Fruit fly (Drosophila melanogaster): ENCODE data around the gene CG7148.

Gene CG7148

dm6 chr3L:21824725-21825353 is 7.2 kb downstream of the CG7148 start, which contains the start of gene eIF2A (continued):
- peak; percentile 60 for TF ChIP-seq lilli (GFP tag; optimal IDR thresholded peaks at IDR 0.05)
- TF ChIP-seq Sox102F (GFP tag; optimal IDR thresholded peaks at IDR 0.05), result no peak
- peak; percentile 71 for TF ChIP-seq mam (GFP tag; optimal IDR thresholded peaks at IDR 0.05)
- TF ChIP-seq grau (tag; optimal IDR thresholded peaks at IDR 0.05), result peak; percentile 61
- TF ChIP-seq onecut (GFP tag; IDR thresholded peaks at IDR 0.05), result no peak; the same call in 1 of the 2 replicates
- TF ChIP-seq Opbp (GFP tag; IDR thresholded peaks at IDR 0.05; ENCODE audit: partially characterized antibody), result peak; percentile 88
- TF ChIP-seq CG16779 (GFP tag; IDR thresholded peaks at IDR 0.05), result peak; percentile 60; the same call in 1 of the 2 replicates
- TF ChIP-seq CG11696 (GFP tag; IDR thresholded peaks at IDR 0.05), result no peak
- TF ChIP-seq NfI (GFP tag; optimal IDR thresholded peaks at IDR 0.05), result peak; percentile 77
- peak; percentile 34 for TF ChIP-seq HHEX (GFP tag; optimal IDR thresholded peaks at IDR 0.05)
- TF ChIP-seq CG17802 (tag; optimal IDR thresholded peaks at IDR 0.05), result peak; percentile 17
- no peak for TF ChIP-seq hb (GFP tag; IDR thresholded peaks at IDR 0.05; ENCODE audit: partially characterized antibody)
- TF ChIP-seq tup (GFP tag; optimal IDR thresholded peaks at IDR 0.05), result peak; percentile 11
- 0 out of 2 replicates have a peak, but pooled peaks have one; percentile 29 for TF ChIP-seq stc (GFP tag; IDR thresholded peaks at IDR 0.05)
- TF ChIP-seq pfk (GFP tag; optimal IDR thresholded peaks at IDR 0.05), result peak; percentile 54
- peak; percentile 85 for TF ChIP-seq her (GFP tag; optimal IDR thresholded peaks at IDR 0.05)
- TF ChIP-seq CG11560 (tag; IDR thresholded peaks at IDR 0.05), result no peak
- peak; percentile 76 for TF ChIP-seq CG16813 (GFP tag; IDR thresholded peaks at IDR 0.05; ENCODE audit: partially characterized antibody)
- TF ChIP-seq sens-2 (GFP tag; IDR thresholded peaks at IDR 0.05), result no peak
- TF ChIP-seq CG7839 (tag; optimal IDR thresholded peaks at IDR 0.05), result peak; percentile 25
- TF ChIP-seq CG6272 (GFP tag; IDR thresholded peaks at IDR 0.05), result no peak
- TF ChIP-seq CG7745 (tag; optimal IDR thresholded peaks at IDR 0.05), result no peak
- no peak for TF ChIP-seq esg (GFP tag; conservative IDR thresholded peaks at IDR 0.05)
- peak; percentile 27 for TF ChIP-seq ewg (GFP tag; optimal IDR thresholded peaks at IDR 0.05)
- TF ChIP-seq Dfd (GFP tag; optimal IDR thresholded peaks at IDR 0.05), result no peak
- peak; percentile 38 for TF ChIP-seq CoRest (tag; optimal IDR thresholded peaks at IDR 0.05)
- TF ChIP-seq pita (GFP tag; optimal IDR thresholded peaks at IDR 0.05), result no peak
- TF ChIP-seq Elba2 (GFP tag; optimal IDR thresholded peaks at IDR 0.05), result no peak
- no peak for TF ChIP-seq Neu2 (GFP tag; optimal IDR thresholded peaks at IDR 0.05; ENCODE audit: borderline replicate concordance)
- peak; percentile 28 for TF ChIP-seq CG8478 (optimal IDR thresholded peaks at IDR 0.05)
- TF ChIP-seq wor (GFP tag; IDR thresholded peaks at IDR 0.05), result no peak
- peak; percentile 93 for TF ChIP-seq stwl (tag; optimal IDR thresholded peaks at IDR 0.05)
- TF ChIP-seq HmgD (GFP tag; optimal IDR thresholded peaks at IDR 0.05), result peak; percentile 92
- peak; percentile 59; the same call in 2 of the 3 replicates for TF ChIP-seq Doc3 (GFP tag; IDR thresholded peaks at IDR 0.05; ENCODE audit: partially characterized antibody)
- TF ChIP-seq hkb (optimal IDR thresholded peaks at IDR 0.05), result no peak
- TF ChIP-seq hkb (GFP tag; IDR thresholded peaks at IDR 0.05), result peak; percentile 60; the same call in 1 of the 2 replicates
- TF ChIP-seq da (GFP tag; optimal IDR thresholded peaks at IDR 0.05), result no peak
- peak; percentile 49 for TF ChIP-seq dmrt11E (tag; optimal IDR thresholded peaks at IDR 0.05)
- peak; percentile 90 for TF ChIP-seq ftz-f1 (GFP tag; optimal IDR thresholded peaks at IDR 0.05)
- no peak for TF ChIP-seq slou (GFP tag; optimal IDR thresholded peaks at IDR 0.05)
- no peak for TF ChIP-seq Awh (GFP tag; IDR thresholded peaks at IDR 0.05)
- no peak for TF ChIP-seq CG6683 (GFP tag; optimal IDR thresholded peaks at IDR 0.05)
- no peak for TF ChIP-seq CG12236 (GFP tag; optimal IDR thresholded peaks at IDR 0.05)
- peak; percentile 35 for TF ChIP-seq Atf-2 (GFP tag; optimal IDR thresholded peaks at IDR 0.05)
- peak; percentile 65 for TF ChIP-seq CG3163 (GFP tag; optimal IDR thresholded peaks at IDR 0.05)
- peak; percentile 85 for TF ChIP-seq trem (tag; optimal IDR thresholded peaks at IDR 0.05)
- TF ChIP-seq Abd-B (GFP tag; optimal IDR thresholded peaks at IDR 0.05), result no peak
- TF ChIP-seq pnt (GFP tag; optimal IDR thresholded peaks at IDR 0.05), result no peak
- no peak for TF ChIP-seq crol (GFP tag; IDR thresholded peaks at IDR 0.05)
- TF ChIP-seq HLH54F (GFP tag; optimal IDR thresholded peaks at IDR 0.05), result peak; percentile 77
